Worm (Caenorhabditis elegans) whole organism, young adult: Measurements from ENCODE around the gene prdh-1.

Source experiments
- Y53G8AR.9 ChIP-seq: fragments of 200-800 bp; sonication (Bioruptor generic); conservative IDR thresholded peaks from 2 replicates; pipeline ENCODE4 v1.3.6; 2022; ENCODE audit warnings: missing genetic modification reagents, missing genetic modification characterization, missing compliant biosample characterization
- attf-3 ChIP-seq: fragments of 200-800 bp; sonication (Bioruptor generic); conservative IDR thresholded peaks from 2 replicates; pipeline ENCODE4 v1.3.6; 2022; ENCODE audit warnings: missing genetic modification reagents, missing genetic modification characterization, missing compliant biosample characterization
- hmg-1.2 ChIP-seq: fragments of 200-800 bp; sonication (Bioruptor generic); IDR thresholded peaks from 2 replicates; pipeline ENCODE4 v1.3.6; 2022; ENCODE audit warnings: missing genetic modification reagents, missing genetic modification characterization, missing compliant biosample characterization

DNA sequence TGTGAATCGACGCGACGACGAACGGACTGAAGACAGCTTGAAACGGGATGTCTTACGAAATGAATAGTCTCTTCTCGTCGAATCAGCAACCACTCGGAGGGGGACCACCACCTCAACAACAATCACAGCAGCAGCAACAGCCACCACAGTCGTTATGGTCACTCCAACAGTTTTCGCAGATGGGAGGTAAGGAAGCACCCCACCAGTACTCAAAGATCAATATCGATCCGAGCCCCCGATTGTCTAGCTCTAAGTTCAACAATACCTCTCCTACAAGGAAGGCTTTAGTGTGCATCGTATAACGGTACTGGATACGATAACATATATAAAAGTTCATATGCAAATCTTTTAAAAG is 11.7 kb upstream of the prdh-1 start:
- TF ChIP-seq Y53G8AR.9 (GFP tag; lab: Robert Waterston, UW) (no peak), hmg-1.2 (no peak), attf-3 (GFP tag; lab: Robert Waterston, UW) (no peak)
